Fruit fly (Drosophila melanogaster): ENCODE data around the gene CG15535.

dm6 chr3R:30419216-30419615, 4.5 kb downstream of the CG15535 start:
- TF ChIP-seq CG34406 (GFP tag; optimal IDR thresholded peaks at IDR 0.05) (no peak), CG3919 (GFP tag; optimal IDR thresholded peaks at IDR 0.05) (no peak), Smox (GFP tag; optimal IDR thresholded peaks at IDR 0.05) (no peak), CG6792 (GFP tag; optimal IDR thresholded peaks at IDR 0.05) (no peak)
